Worm (Caenorhabditis elegans): ENCODE data around the gene R11H6.5.
A peak's percentile ranks its signal among the peaks of the same experiment; 100 is the strongest.

DNA sequence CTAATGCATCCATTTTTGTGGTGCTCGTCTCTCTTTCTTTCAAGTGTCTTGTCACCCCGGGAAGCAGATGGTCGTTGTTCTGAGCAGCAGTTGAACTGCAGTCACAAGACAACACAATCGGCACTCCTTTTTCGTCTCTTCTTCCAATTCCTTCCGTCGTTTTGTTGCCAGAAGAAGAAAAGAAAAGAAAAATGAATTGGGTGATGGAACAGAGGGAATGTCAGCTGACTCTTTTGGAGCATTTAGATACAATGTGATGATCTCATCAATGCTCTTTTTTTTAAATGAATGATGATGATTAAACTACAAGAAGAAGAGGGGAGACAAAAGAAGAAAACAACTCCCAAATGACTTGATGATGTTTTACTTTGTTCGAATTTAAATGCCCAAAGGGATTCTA, 37.9 kb upstream of the R11H6.5 start:
- TF ChIP-seq W03F9.2 (tag; optimal IDR thresholded peaks at IDR 0.05) (no peak), dao-5 (tag; optimal IDR thresholded peaks at IDR 0.05) (no peak), him-1 (tag; optimal IDR thresholded peaks at IDR 0.05) (peak; percentile 9)

Measured in whole organism, L4/young adult.